Fruit fly (Drosophila melanogaster) Kc167 (cell line): Measurements from ENCODE around the gene Exn.

Experiments used
- Myc ChIP-seq: fragments of >200 bp; optimal IDR thresholded peaks from 2 replicates; lab custom pipeline; 2017; ENCODE audit warnings: missing external identifiers
- h ChIP-seq: fragments of >200 bp; optimal IDR thresholded peaks from 3 replicates; lab custom pipeline; 2018; ENCODE audit warnings: missing external identifiers
- insv ChIP-seq: fragments of >200 bp; optimal IDR thresholded peaks from 3 replicates; lab custom pipeline; 2018; ENCODE audit warnings: missing external identifiers
- psq ChIP-seq: fragments of >200 bp; optimal IDR thresholded peaks from 2 replicates; lab custom pipeline; 2017; ENCODE audit warnings: missing external identifiers

dm6 chr3L:16985578-16985977, 15.8 kb downstream of the Exn start:
- TF ChIP-seq h (lab: Kevin White, UChicago) (no peak), psq (lab: Kevin White, UChicago) (no peak), insv (lab: Kevin White, UChicago) (no peak), Myc (lab: Kevin White, UChicago) (no peak)
